Worm (Caenorhabditis elegans): ENCODE measurements around the gene sru-4.

- TF ChIP-seq ama-1 (optimal IDR thresholded peaks at IDR 0.05) (no peak), hmg-4 (GFP tag; optimal IDR thresholded peaks at IDR 0.05) (no peak), hmbx-1 (tag; optimal IDR thresholded peaks at IDR 0.05) (no peak), flt-1 (GFP tag; IDR thresholded peaks at IDR 0.05) (no peak), aly-1 (tag; optimal IDR thresholded peaks at IDR 0.05) (no peak)
Measured at ce11 chrIV:9529647-9530046, 31.5 kb downstream of the sru-4 start, which contains the start of gene elo-7.

Data from whole organism, early embryonic.